Worm (Caenorhabditis elegans): ENCODE measurements around the gene mcm-5.

The mcm-5 gene

ce11 chrIII:4281955-4282618 is 9.0 kb downstream of the mcm-5 start (continued):
- peak; percentile 17 for TF ChIP-seq nhr-76 (tag; optimal IDR thresholded peaks at IDR 0.05)
- TF ChIP-seq dpl-1 (GFP tag; optimal IDR thresholded peaks at IDR 0.05) = peak; percentile 59 to 68 (median 68)
- TF ChIP-seq lir-3 (tag; optimal IDR thresholded peaks at IDR 0.05; ENCODE audit: poor library complexity) = peak; percentile 92
- peak; percentile 91 for TF ChIP-seq zip-4 (GFP tag; optimal IDR thresholded peaks at IDR 0.05)
- TF ChIP-seq nhr-20 (tag; optimal IDR thresholded peaks at IDR 0.05) = peak; percentile 100
- no peak for TF ChIP-seq nhr-12 (tag; optimal IDR thresholded peaks at IDR 0.05)
- TF ChIP-seq unc-62 (GFP tag; optimal IDR thresholded peaks at IDR 0.05) = peak; percentile 18
- peak; percentile 99 for TF ChIP-seq fkh-8 (tag; optimal IDR thresholded peaks at IDR 0.05)
- peak; percentile 12 for TF ChIP-seq C34B4.2 (tag; optimal IDR thresholded peaks at IDR 0.05)
- TF ChIP-seq ztf-4 (tag; optimal IDR thresholded peaks at IDR 0.05) = peak; percentile 98
- peak; percentile 96 for TF ChIP-seq mef-2 (tag; optimal IDR thresholded peaks at IDR 0.05)
- peak; percentile 92 for TF ChIP-seq fkh-10 (GFP tag; optimal IDR thresholded peaks at IDR 0.05)
- TF ChIP-seq fkh-4 (tag; optimal IDR thresholded peaks at IDR 0.05; ENCODE audit: borderline replicate concordance) = peak; percentile 84
- TF ChIP-seq nhr-47 (tag; optimal IDR thresholded peaks at IDR 0.05) = peak; percentile 99
- TF ChIP-seq lin-14 (GFP tag; optimal IDR thresholded peaks at IDR 0.05) = peak; percentile 100
- TF ChIP-seq irx-1 (tag; optimal IDR thresholded peaks at IDR 0.05) = peak; percentile 97
- peak; percentile 94 for TF ChIP-seq nhr-77 (tag; optimal IDR thresholded peaks at IDR 0.05)
- no peak for TF ChIP-seq alr-1 (tag; optimal IDR thresholded peaks at IDR 0.05; ENCODE audit: borderline replicate concordance)
- TF ChIP-seq fos-1 (tag; optimal IDR thresholded peaks at IDR 0.05) = peak; percentile 73
- peak; percentile 94 for TF ChIP-seq ceh-88 (GFP tag; IDR thresholded peaks at IDR 0.05)
- TF ChIP-seq ets-5 (GFP tag; IDR thresholded peaks at IDR 0.05) = no peak
- TF ChIP-seq mep-1 (tag; optimal IDR thresholded peaks at IDR 0.05) = peak; percentile 96
- TF ChIP-seq nhr-11 (tag; optimal IDR thresholded peaks at IDR 0.05) = peak; percentile 97
- TF ChIP-seq unc-86 (tag; optimal IDR thresholded peaks at IDR 0.05) = peak; percentile 100
- peak; percentile 95 for TF ChIP-seq pag-3 (tag; optimal IDR thresholded peaks at IDR 0.05; ENCODE audit: borderline replicate concordance, insufficient read depth)
- TF ChIP-seq ces-1 (GFP tag; optimal IDR thresholded peaks at IDR 0.05) = peak; percentile 29
- no peak for TF ChIP-seq aly-2 (tag; optimal IDR thresholded peaks at IDR 0.05)
- TF ChIP-seq sptf-1 (tag; optimal IDR thresholded peaks at IDR 0.05) = no peak
- TF ChIP-seq nhr-237 (tag; optimal IDR thresholded peaks at IDR 0.05) = peak; percentile 58
- TF ChIP-seq hlh-17 (GFP tag; optimal IDR thresholded peaks at IDR 0.05; ENCODE audit: borderline replicate concordance) = no peak
- peak; percentile 99 for TF ChIP-seq swsn-7 (tag; optimal IDR thresholded peaks at IDR 0.05)
- peak; percentile 81 to 86 for TF ChIP-seq efl-1 (optimal IDR thresholded peaks at IDR 0.05)
- TF ChIP-seq efl-1 (GFP tag; optimal IDR thresholded peaks at IDR 0.05 in 1 of 2) = peak; percentile 65 to 97

DNA sequence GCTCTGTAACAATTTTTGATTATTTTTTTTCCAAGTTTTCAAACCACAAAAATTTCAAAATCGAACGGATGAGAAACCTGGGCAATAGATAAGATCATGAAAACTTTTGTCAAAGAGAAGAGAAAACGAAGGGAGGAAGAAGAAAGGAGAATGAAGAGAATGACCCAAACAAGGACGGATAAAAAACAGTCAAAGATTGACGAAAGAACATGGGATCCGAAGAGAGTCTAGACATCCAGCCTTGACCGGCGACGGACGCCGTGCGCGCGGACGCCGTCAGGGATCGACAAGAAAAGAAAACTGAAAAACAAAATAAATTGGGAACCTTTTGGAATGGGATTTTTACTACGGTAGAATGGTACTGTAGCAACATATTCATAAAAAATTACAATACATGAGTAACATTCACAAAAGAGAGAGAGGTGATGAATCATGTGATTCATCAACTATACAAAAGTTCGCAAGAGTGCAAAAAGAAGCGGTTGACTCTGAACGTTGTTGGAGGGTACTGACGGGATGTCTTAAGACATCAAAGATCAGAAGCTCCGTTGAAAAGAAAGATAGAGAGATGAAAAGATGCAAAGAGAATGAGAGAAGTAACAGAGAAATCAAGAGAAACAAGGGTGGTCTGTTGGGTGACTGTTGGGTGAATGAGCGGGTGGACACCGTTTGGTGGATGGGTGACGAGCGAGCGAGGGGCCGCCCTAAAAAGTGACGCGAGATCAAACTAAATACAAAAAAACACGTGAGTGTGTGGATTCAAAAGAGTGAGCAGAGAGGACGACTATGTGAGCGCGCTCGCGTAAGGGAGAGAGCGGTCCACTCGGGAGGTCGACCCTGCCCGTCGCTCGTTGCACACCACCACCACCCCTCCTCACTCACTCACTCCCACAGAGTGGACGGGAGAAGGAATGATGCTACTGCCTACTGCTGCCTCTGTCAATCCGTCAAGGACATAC is 10.6 kb downstream of the mcm-5 start, which contains the start of gene sup-26:
Gene sup-26, minus strand, starts transcription at position 10 of the 959 bp plus-strand sequence.
- TF ChIP-seq nhr-28 (tag; optimal IDR thresholded peaks at IDR 0.05) (no peak), mdl-1 (tag; optimal IDR thresholded peaks at IDR 0.05) (peak in 1 of 2 experiments; percentile 42), nhr-85 (tag) (peak; percentile 90), vab-15 (tag; optimal IDR thresholded peaks at IDR 0.05) (no peak), ztf-4 (tag; optimal IDR thresholded peaks at IDR 0.05) (no peak), lir-3 (tag; optimal IDR thresholded peaks at IDR 0.05; ENCODE audit: poor library complexity) (no peak), nhr-71 (tag; optimal IDR thresholded peaks at IDR 0.05) (peak; percentile 68), lin-35 (GFP tag; optimal IDR thresholded peaks at IDR 0.05) (peak in 1 of 2 experiments; percentile 45), ets-5 (GFP tag; IDR thresholded peaks at IDR 0.05) (no peak), tbx-2 (tag; optimal IDR thresholded peaks at IDR 0.05) (peak; percentile 40), nhr-20 (tag; optimal IDR thresholded peaks at IDR 0.05) (peak; percentile 24), irx-1 (tag; optimal IDR thresholded peaks at IDR 0.05) (no peak), hlh-17 (GFP tag; optimal IDR thresholded peaks at IDR 0.05; ENCODE audit: borderline replicate concordance) (no peak), sptf-1 (tag; optimal IDR thresholded peaks at IDR 0.05) (no peak), grh-1 (GFP tag; IDR thresholded peaks at IDR 0.05) (0 out of 2 replicates have a peak, but pooled peaks have one; percentile 3), blmp-1 (tag; optimal IDR thresholded peaks at IDR 0.05) (peak; percentile 87), fos-1 (tag; optimal IDR thresholded peaks at IDR 0.05) (no peak), xbp-1 (tag; optimal IDR thresholded peaks at IDR 0.05) (peak; percentile 17), C16A3.4 (tag; optimal IDR thresholded peaks at IDR 0.05) (no peak), sup-37 (GFP tag; optimal IDR thresholded peaks at IDR 0.05) (peak; percentile 19), efl-3 (GFP tag; optimal IDR thresholded peaks at IDR 0.05) (no peak), hlh-4 (tag; optimal IDR thresholded peaks at IDR 0.05) (no peak), nhr-77 (tag; optimal IDR thresholded peaks at IDR 0.05) (no peak), snpc-4 (tag; optimal IDR thresholded peaks at IDR 0.05) (no peak), alr-1 (tag; optimal IDR thresholded peaks at IDR 0.05; ENCODE audit: borderline replicate concordance) (no peak)
